Worm (Caenorhabditis elegans) whole organism, L4/young adult: ENCODE results near the gene rfp-1.

Source experiments
- dao-5 ChIP-seq: sonication (generic microtip); optimal IDR thresholded peaks from 2 replicates; lab custom pipeline; 2016; ENCODE audit warnings: missing genotype, missing genetic modification characterization, moderate library complexity, missing compliant biosample characterization
- him-1 ChIP-seq: sonication (generic microtip); optimal IDR thresholded peaks from 2 replicates; lab custom pipeline; 2016; ENCODE audit warnings: missing genotype, missing genetic modification reagents, missing genetic modification characterization, missing compliant biosample characterization

ce11 chrIII:8401887-8402286 is 43.5 kb downstream of the rfp-1 start, which contains the start of gene lap-1:
- no peak for TF ChIP-seq him-1
- no peak for TF ChIP-seq dao-5 (tag; lab: Kevin White, UChicago)
